Worm (Caenorhabditis elegans) whole organism, L1 larva: ENCODE data around the gene F48G7.8.

ENCODE experiments used
- C04F5.9 ChIP-seq: sonication (generic microtip); optimal IDR thresholded peaks from 2 replicates; lab custom pipeline; 2016; ENCODE audit warnings: missing genetic modification characterization, missing compliant biosample characterization
- alr-1 ChIP-seq: fragments of 200-800 bp; sonication (Bioruptor generic); optimal IDR thresholded peaks from 2 replicates; lab custom pipeline; 2018; ENCODE audit warnings: borderline replicate concordance, mild to moderate bottlenecking, missing genetic modification characterization, missing compliant biosample characterization
- aly-2 ChIP-seq: fragments of 150-350 bp; optimal IDR thresholded peaks from 2 replicates; lab custom pipeline; 2014; ENCODE audit warnings: missing biosample characterization, missing genetic modification characterization
- ceh-63 ChIP-seq: fragments of 200-800 bp; sonication (Bioruptor generic); optimal IDR thresholded peaks from 2 replicates; lab custom pipeline; 2018; ENCODE audit warnings: mild to moderate bottlenecking, missing genetic modification characterization, missing compliant biosample characterization
- nhr-237 ChIP-seq: fragments of 150-350 bp; optimal IDR thresholded peaks from 2 replicates; lab custom pipeline; 2014; ENCODE audit warnings: missing biosample characterization, missing genetic modification characterization
- nhr-77 ChIP-seq: fragments of 150-350 bp; optimal IDR thresholded peaks from 2 replicates; lab custom pipeline; 2014; ENCODE audit warnings: missing biosample characterization, missing genetic modification characterization
- skn-1 ChIP-seq: fragments of 150-350 bp; optimal IDR thresholded peaks from 2 replicates; lab custom pipeline; 2014; ENCODE audit warnings: missing biosample characterization, missing genetic modification characterization

- TF ChIP-seq skn-1 (tag; lab: Kevin White, UChicago) (no peak), alr-1 (tag; lab: Kevin White, UChicago) (no peak), nhr-77 (tag; lab: Kevin White, UChicago) (no peak), ceh-63 (no peak), nhr-237 (tag; lab: Kevin White, UChicago) (no peak), aly-2 (no peak), C04F5.9 (no peak)
These were observed 9.6 kb downstream of the F48G7.8 start for ce11 chrV:617917-618316.
